Worm (Caenorhabditis elegans): ENCODE results near the gene T26A8.4.
A peak's percentile ranks its signal among the peaks of the same experiment; 100 is the strongest.

DNA sequence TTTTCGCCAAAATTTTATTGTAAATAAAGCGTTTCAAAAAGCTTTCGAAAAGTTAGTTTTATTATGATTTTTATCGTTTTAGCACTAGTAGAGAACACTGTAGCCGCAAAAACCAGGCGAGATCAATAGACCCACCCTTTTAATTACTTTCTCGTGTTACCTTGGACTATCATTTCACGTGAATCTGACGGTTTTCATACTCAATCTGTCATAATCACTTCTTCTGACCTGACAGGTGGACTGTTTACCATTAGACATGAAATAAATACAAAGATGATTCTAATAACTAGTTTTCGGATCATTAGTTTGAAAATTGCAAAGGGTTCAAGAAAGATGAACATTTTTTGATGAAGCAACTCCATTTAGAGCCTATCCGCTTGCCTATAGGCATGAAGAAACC is 30.4 kb upstream of the T26A8.4 start:
- TF ChIP-seq unc-62 (GFP tag; optimal IDR thresholded peaks at IDR 0.05) (no peak), lin-35 (GFP tag; optimal IDR thresholded peaks at IDR 0.05) (peak in 1 of 2 experiments; percentile 56), alr-1 (tag; optimal IDR thresholded peaks at IDR 0.05; ENCODE audit: borderline replicate concordance) (no peak), lin-39 (tag; optimal IDR thresholded peaks at IDR 0.05) (no peak), zip-4 (GFP tag; optimal IDR thresholded peaks at IDR 0.05) (no peak), lin-13 (GFP tag; optimal IDR thresholded peaks at IDR 0.05) (no peak), elt-2 (tag; optimal IDR thresholded peaks at IDR 0.05) (no peak)

Data from whole organism, L1 larva.